Worm (Caenorhabditis elegans) whole organism, L4/young adult: Measurements from ENCODE around the gene W03G11.3.

Experiments
- W03F9.2 ChIP-seq: fragments of 150-350 bp; optimal IDR thresholded peaks from 2 replicates; lab custom pipeline; 2014; ENCODE audit warnings: missing biosample characterization, missing genetic modification characterization
- dao-5 ChIP-seq: sonication (generic microtip); optimal IDR thresholded peaks from 2 replicates; lab custom pipeline; 2016; ENCODE audit warnings: missing genotype, missing genetic modification characterization, moderate library complexity, missing compliant biosample characterization
- him-1 ChIP-seq: sonication (generic microtip); optimal IDR thresholded peaks from 2 replicates; lab custom pipeline; 2016; ENCODE audit warnings: missing genotype, missing genetic modification reagents, missing genetic modification characterization, missing compliant biosample characterization

DNA sequence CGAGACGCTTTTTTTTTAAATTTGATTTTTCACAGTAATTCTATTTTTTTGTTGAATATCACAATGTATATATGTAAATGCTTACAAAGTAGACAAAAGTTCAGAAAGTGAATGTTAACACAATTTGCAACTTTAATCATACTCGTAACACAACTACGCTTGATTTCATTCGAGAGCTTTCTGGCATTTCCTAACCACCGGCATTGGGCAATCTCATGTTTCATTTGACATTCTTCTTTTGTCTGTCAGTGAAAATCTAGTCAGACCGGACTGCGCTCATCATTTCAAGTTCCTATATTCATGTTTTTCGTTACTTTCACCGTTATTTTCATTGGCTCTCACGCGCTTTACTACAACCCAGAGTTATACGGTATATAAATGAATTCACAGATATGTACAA is 7.6 kb upstream of the W03G11.3 start, which contains the start of gene lgc-14:
- TF ChIP-seq him-1 (tag; lab: Kevin White, UChicago) (no peak), W03F9.2 (tag; lab: Kevin White, UChicago) (no peak), dao-5 (no peak)
